Fruit fly (Drosophila melanogaster): ENCODE results near the gene vls.

The vls gene

DNA sequence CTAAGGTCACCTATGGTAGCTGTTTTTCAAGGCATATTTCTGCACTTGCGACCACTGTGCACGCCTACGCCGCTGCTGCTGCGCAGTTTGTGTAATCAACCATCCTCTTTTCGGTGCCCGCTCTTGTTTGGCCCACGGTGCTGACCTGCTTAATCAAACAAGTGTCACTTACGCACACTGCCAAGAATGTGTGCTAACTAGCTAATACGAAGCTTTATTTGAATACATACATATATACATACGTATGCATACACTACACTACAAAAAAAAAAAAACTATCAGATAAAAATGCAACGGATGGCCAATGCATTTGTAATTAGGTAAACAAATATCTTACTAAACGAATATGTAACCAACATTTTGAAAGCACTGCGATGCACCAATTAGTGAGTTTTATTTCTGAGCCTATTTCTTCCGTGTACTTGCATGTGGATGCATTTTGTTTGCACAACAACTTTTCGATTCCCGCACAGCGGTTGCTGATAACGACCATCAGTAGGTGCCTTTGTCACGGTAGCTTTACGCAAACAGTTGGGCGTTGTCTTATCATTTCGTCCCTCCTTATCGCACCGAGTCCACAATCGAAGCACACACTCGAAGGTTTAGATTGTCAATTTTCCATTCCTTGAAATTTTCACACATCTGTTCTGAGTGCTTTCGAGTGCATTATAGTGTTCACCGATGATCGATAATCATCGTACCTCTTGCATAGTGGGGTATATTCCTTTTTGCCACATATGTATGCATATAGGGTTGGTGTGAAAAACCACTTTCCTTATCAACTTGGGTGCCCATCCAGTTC lies 21.0 kb upstream of the vls start (continued):
- TF ChIP-seq E2f2 (GFP tag; IDR thresholded peaks at IDR 0.05) (peak; percentile 70), grau (tag; optimal IDR thresholded peaks at IDR 0.05) (peak; percentile 80), sug (tag; optimal IDR thresholded peaks at IDR 0.05) (peak; percentile 91), CHES-1-like (GFP tag; optimal IDR thresholded peaks at IDR 0.05) (peak; percentile 78), Side (GFP tag; optimal IDR thresholded peaks at IDR 0.05) (peak; percentile 81), MTF-1 (GFP tag; optimal IDR thresholded peaks at IDR 0.05; ENCODE audit: borderline replicate concordance) (peak; percentile 69), CG13424 (tag; optimal IDR thresholded peaks at IDR 0.05) (peak; percentile 84), Abd-B (GFP tag; optimal IDR thresholded peaks at IDR 0.05) (peak; percentile 37), h (optimal IDR thresholded peaks at IDR 0.05) (no peak), Hey (tag; optimal IDR thresholded peaks at IDR 0.05) (peak; percentile 27), Lim3 (GFP tag; IDR thresholded peaks at IDR 0.05) (0 out of 2 replicates have a peak, but pooled peaks have one; percentile 7), NC2β (GFP tag; optimal IDR thresholded peaks at IDR 0.05) (peak; percentile 74), HLHmδ (GFP tag; optimal IDR thresholded peaks at IDR 0.05) (peak; percentile 79), mirr (GFP tag; optimal IDR thresholded peaks at IDR 0.05) (peak; percentile 73), Scr (GFP tag; IDR thresholded peaks at IDR 0.05; ENCODE audit: partially characterized antibody) (no peak), PHDP (tag; optimal IDR thresholded peaks at IDR 0.05) (peak; percentile 87), C15 (GFP tag; IDR thresholded peaks at IDR 0.05) (peak; percentile 74), CG16779 (GFP tag; IDR thresholded peaks at IDR 0.05) (0 out of 2 replicates have a peak, but pooled peaks have one; percentile 44), CG14667 (GFP tag; IDR thresholded peaks at IDR 0.05) (peak; percentile 82), CG9797 (GFP tag; optimal IDR thresholded peaks at IDR 0.05) (peak; percentile 8), CG10959 (GFP tag; IDR thresholded peaks at IDR 0.05) (peak; percentile 59), lmd (GFP tag; IDR thresholded peaks at IDR 0.05) (peak; percentile 79), CG3726 (GFP tag; IDR thresholded peaks at IDR 0.05) (peak; percentile 77; the same call in 1 of the 3 replicates), CG11696 (GFP tag; IDR thresholded peaks at IDR 0.05) (peak; percentile 82), gsb (GFP tag; IDR thresholded peaks at IDR 0.05) (peak; percentile 68), CG7786 (GFP tag; optimal IDR thresholded peaks at IDR 0.05) (peak; percentile 61), CG5180 (GFP tag; optimal IDR thresholded peaks at IDR 0.05) (peak; percentile 76), amos (GFP tag; IDR thresholded peaks at IDR 0.05; ENCODE audit: partially characterized antibody) (no peak; the same call in 1 of the 2 replicates), CG12104 (GFP tag; optimal IDR thresholded peaks at IDR 0.05) (peak; percentile 68), p53 (GFP tag; optimal IDR thresholded peaks at IDR 0.05) (peak; percentile 69), CG30403 (GFP tag; optimal IDR thresholded peaks at IDR 0.05) (peak; percentile 81), CG4617 (GFP tag; optimal IDR thresholded peaks at IDR 0.05; ENCODE audit: borderline replicate concordance) (no peak), CG2120 (GFP tag; optimal IDR thresholded peaks at IDR 0.05) (peak; percentile 72), sens (GFP tag) (peak; percentile 98), CG18262 (tag; optimal IDR thresholded peaks at IDR 0.05) (peak; percentile 83), CG3847 (GFP tag; IDR thresholded peaks at IDR 0.05) (peak; percentile 51), CG9932 (GFP tag; IDR thresholded peaks at IDR 0.05) (peak; percentile 50), pum (GFP tag; optimal IDR thresholded peaks at IDR 0.05) (peak; percentile 84), Dbx (GFP tag; IDR thresholded peaks at IDR 0.05) (peak; percentile 77), Hmx (GFP tag; optimal IDR thresholded peaks at IDR 0.05) (peak; percentile 58), D (optimal IDR thresholded peaks at IDR 0.05) (no peak), D (GFP tag; optimal IDR thresholded peaks at IDR 0.05) (peak; percentile 83), CG7839 (tag; optimal IDR thresholded peaks at IDR 0.05) (peak; percentile 83), CG18764 (GFP tag; optimal IDR thresholded peaks at IDR 0.05) (peak; percentile 76), sqz (GFP tag; optimal IDR thresholded peaks at IDR 0.05) (peak; percentile 85), CG15011 (GFP tag; optimal IDR thresholded peaks at IDR 0.05) (peak; percentile 67), aop (GFP tag; IDR thresholded peaks at IDR 0.05) (peak; percentile 5; the same call in 1 of the 2 replicates), CG7556 (GFP tag; optimal IDR thresholded peaks at IDR 0.05) (peak; percentile 86), Dad (GFP tag; optimal IDR thresholded peaks at IDR 0.05) (peak; percentile 59), croc (GFP tag; conservative IDR thresholded peaks at IDR 0.05) (peak; percentile 82)

All from whole organism, embryonic.